Worm (Caenorhabditis elegans): ENCODE results near the gene ZK673.4.

The ZK673.4 gene

ce11 chrII:10479348-10479747 is 26.6 kb downstream of the ZK673.4 start, which contains the start of gene clec-59:
Gene clec-59, minus strand, starts transcription at chrII:10479448.
- TF ChIP-seq lin-35 (GFP tag; optimal IDR thresholded peaks at IDR 0.05), result no peak

- TF ChIP-seq nhr-28 (tag; optimal IDR thresholded peaks at IDR 0.05), result no peak
- no peak for TF ChIP-seq ceh-90 (tag; optimal IDR thresholded peaks at IDR 0.05)
- TF ChIP-seq efl-1 (optimal IDR thresholded peaks at IDR 0.05), result no peak
- no peak for TF ChIP-seq efl-1 (GFP tag; optimal IDR thresholded peaks at IDR 0.05 in 1 of 2)
- no peak for TF ChIP-seq sox-4 (tag; optimal IDR thresholded peaks at IDR 0.05)
- no peak for TF ChIP-seq xbp-1 (tag; optimal IDR thresholded peaks at IDR 0.05)
- TF ChIP-seq unc-62 (GFP tag; optimal IDR thresholded peaks at IDR 0.05), result no peak
- TF ChIP-seq hpl-2 (GFP tag; optimal IDR thresholded peaks at IDR 0.05), result no peak
- TF ChIP-seq lsy-2 (tag; optimal IDR thresholded peaks at IDR 0.05), result no peak
Measured at ce11 chrII:10480043-10480442, 27.3 kb downstream of the ZK673.4 start.

DNA sequence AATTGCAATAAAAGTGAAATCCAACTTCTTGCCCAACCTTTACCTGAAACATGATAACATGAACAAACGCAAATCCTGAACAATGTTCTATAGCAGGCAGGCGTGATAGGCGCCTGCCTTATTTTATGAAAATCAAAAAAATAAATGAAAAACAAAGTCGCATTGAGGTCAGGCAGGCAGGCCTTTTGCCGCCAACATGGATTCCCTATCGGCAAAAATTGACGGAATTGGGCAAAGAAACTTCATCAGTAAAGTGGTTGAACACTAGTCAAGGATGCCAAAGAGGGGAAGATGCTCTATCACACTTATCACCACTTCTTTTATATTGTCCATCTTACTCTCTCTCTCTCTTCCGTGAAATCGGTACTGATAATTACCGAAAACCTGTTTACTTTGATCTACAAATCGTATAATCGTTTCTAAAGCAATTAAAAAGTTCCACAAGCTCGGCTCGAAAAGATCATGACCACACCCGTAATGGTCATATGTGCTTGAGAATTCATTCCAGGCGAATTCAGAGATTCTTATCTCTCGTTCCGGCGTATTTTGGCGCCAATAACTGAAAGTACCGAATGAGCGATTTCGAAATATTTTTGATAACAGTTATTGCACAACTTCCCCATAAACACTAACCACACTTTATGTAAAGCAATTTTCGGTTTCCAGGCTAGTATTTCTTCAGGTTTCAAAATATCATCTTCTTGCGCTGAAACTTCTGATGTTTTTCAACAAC is 29.3 kb downstream of the ZK673.4 start, which contains the start of the genes clec-60 and ZK666.11:
clec-60 (minus strand) TSS at position 51 of the 733 bp plus-strand sequence.
ZK666.11 (plus strand) TSS at position 699 of the 733 bp plus-strand sequence.
- TF ChIP-seq efl-1 (optimal IDR thresholded peaks at IDR 0.05) (no peak), efl-1 (GFP tag; optimal IDR thresholded peaks at IDR 0.05 in 1 of 2) (peak in 1 of 2 experiments; percentile 56), C16A3.4 (tag; optimal IDR thresholded peaks at IDR 0.05) (no peak), nhr-85 (tag) (peak; percentile 21)

- TF ChIP-seq ztf-11 (tag; optimal IDR thresholded peaks at IDR 0.05) (no peak), ceh-63 (GFP tag; optimal IDR thresholded peaks at IDR 0.05) (no peak), unc-30 (tag; optimal IDR thresholded peaks at IDR 0.05) (no peak), lir-3 (tag; optimal IDR thresholded peaks at IDR 0.05; ENCODE audit: poor library complexity) (no peak), nhr-84 (tag; optimal IDR thresholded peaks at IDR 0.05) (no peak), ceh-8 (GFP tag; optimal IDR thresholded peaks at IDR 0.05) (no peak), ama-1 (optimal IDR thresholded peaks at IDR 0.05) (no peak), lsy-2 (tag; optimal IDR thresholded peaks at IDR 0.05) (no peak), Y116A8C.19 (tag; optimal IDR thresholded peaks at IDR 0.05; ENCODE audit: borderline replicate concordance) (no peak), mep-1 (tag; optimal IDR thresholded peaks at IDR 0.05) (no peak)
Measured at ce11 chrII:10482899-10483298, 30.2 kb downstream of the ZK673.4 start.

- TF ChIP-seq nhr-237 (tag; optimal IDR thresholded peaks at IDR 0.05) (no peak), nhr-19 (GFP tag; conservative IDR thresholded peaks at IDR 0.05) (no peak), snu-23 (GFP tag; optimal IDR thresholded peaks at IDR 0.05) (no peak), hlh-17 (GFP tag; optimal IDR thresholded peaks at IDR 0.05; ENCODE audit: borderline replicate concordance) (no peak), fkh-4 (tag; optimal IDR thresholded peaks at IDR 0.05; ENCODE audit: borderline replicate concordance) (no peak), ceh-63 (GFP tag; optimal IDR thresholded peaks at IDR 0.05) (no peak), jun-1 (tag; optimal IDR thresholded peaks at IDR 0.05) (no peak), lin-13 (GFP tag; optimal IDR thresholded peaks at IDR 0.05) (no peak), lin-39 (tag; optimal IDR thresholded peaks at IDR 0.05) (no peak), ets-5 (GFP tag; IDR thresholded peaks at IDR 0.05) (no peak), fos-1 (tag; optimal IDR thresholded peaks at IDR 0.05) (no peak), nhr-77 (tag; optimal IDR thresholded peaks at IDR 0.05) (no peak), irx-1 (tag; optimal IDR thresholded peaks at IDR 0.05) (no peak), pqm-1 (tag; optimal IDR thresholded peaks at IDR 0.05) (no peak), unc-30 (tag; optimal IDR thresholded peaks at IDR 0.05) (no peak), ztf-4 (tag; optimal IDR thresholded peaks at IDR 0.05) (no peak), rnt-1 (tag; optimal IDR thresholded peaks at IDR 0.05) (no peak), nhr-12 (tag; optimal IDR thresholded peaks at IDR 0.05) (no peak), unc-130 (tag; optimal IDR thresholded peaks at IDR 0.05) (no peak), tlp-1 (tag; optimal IDR thresholded peaks at IDR 0.05) (no peak)
Measured at ce11 chrII:10483860-10484259, 31.1 kb downstream of the ZK673.4 start.
